Fruit fly (Drosophila melanogaster) whole organism, embryonic: Measurements from ENCODE around the gene CG2909.

Experiments used
- Blimp-1 ChIP-seq: fragments of 200-800 bp; sonication (Bioruptor generic); optimal IDR thresholded peaks from 3 replicates; lab custom pipeline; 2018; ENCODE audit warnings: missing biosample characterization, missing genetic modification characterization, mild to moderate bottlenecking, moderate library complexity, missing genetic modification reagents
- CG11504 ChIP-seq: fragments of 200-800 bp; sonication (Bioruptor generic); optimal IDR thresholded peaks from 3 replicates; lab custom pipeline; 2019; ENCODE audit warnings: missing biosample characterization, mild to moderate bottlenecking, missing genetic modification characterization, moderate library complexity
- CG12104 ChIP-seq: fragments of 200-800 bp; sonication (Bioruptor generic); optimal IDR thresholded peaks from 3 replicates; lab custom pipeline; 2016; ENCODE audit warnings: missing biosample characterization, missing genetic modification characterization
- CG12744 ChIP-seq: fragments of 200-800 bp; sonication (Bioruptor generic); optimal IDR thresholded peaks from 2 replicates; lab custom pipeline; 2016; ENCODE audit warnings: missing biosample characterization, missing genetic modification characterization
- CG15073 ChIP-seq: fragments of 200-800 bp; sonication (Bioruptor generic); optimal IDR thresholded peaks from 2 replicates; lab custom pipeline; 2016; ENCODE audit warnings: missing biosample characterization, missing genetic modification characterization
- CG15601 ChIP-seq: fragments of 200-800 bp; sonication (Bioruptor generic); optimal IDR thresholded peaks from 3 replicates; lab custom pipeline; 2019; ENCODE audit warnings: missing biosample characterization, mild to moderate bottlenecking, missing genetic modification characterization, moderate library complexity
- CG2120 ChIP-seq: fragments of 200-800 bp; sonication (Bioruptor generic); optimal IDR thresholded peaks from 3 replicates; lab custom pipeline; 2016; ENCODE audit warnings: missing biosample characterization, missing genetic modification characterization
- CG2875 ChIP-seq: fragments of 200-800 bp; sonication (Bioruptor generic); optimal IDR thresholded peaks from 2 replicates; lab custom pipeline; 2017; ENCODE audit warnings: missing biosample characterization, mild to moderate bottlenecking, missing genetic modification characterization, missing genetic modification reagents
- CG30403 ChIP-seq: fragments of 200-800 bp; sonication (Bioruptor generic); optimal IDR thresholded peaks from 3 replicates; lab custom pipeline; 2016; ENCODE audit warnings: missing biosample characterization, missing genetic modification characterization
- CG32532 ChIP-seq: fragments of 200-800 bp; sonication (Bioruptor generic); IDR thresholded peaks from 2 replicates; pipeline ENCODE4 v1.3.6; 2022; ENCODE audit warnings: missing biosample characterization, missing genetic modification characterization
- CG4707 ChIP-seq: fragments of 200-800 bp; sonication (Bioruptor generic); optimal IDR thresholded peaks from 2 replicates; lab custom pipeline; 2018; ENCODE audit warnings: missing biosample characterization, mild to moderate bottlenecking, missing genetic modification characterization, moderate library complexity
- CG7556 ChIP-seq: fragments of 200-800 bp; sonication (Bioruptor generic); optimal IDR thresholded peaks from 2 replicates; lab custom pipeline; 2017; ENCODE audit warnings: missing biosample characterization, mild to moderate bottlenecking, missing genetic modification characterization
- CG7963 ChIP-seq: fragments of 200-800 bp; sonication (Bioruptor generic); IDR thresholded peaks from 3 replicates; pipeline ENCODE4 v1.3.6; 2022; ENCODE audit warnings: missing biosample characterization, missing genetic modification characterization; ENCODE audit not compliant: partially characterized antibody
- CG7987 ChIP-seq: fragments of 200-800 bp; sonication (Bioruptor generic); optimal IDR thresholded peaks from 2 replicates; lab custom pipeline; 2018; ENCODE audit warnings: missing biosample characterization, mild to moderate bottlenecking, missing genetic modification characterization, moderate library complexity
- CG8281 ChIP-seq: fragments of 200-800 bp; sonication (Bioruptor generic); optimal IDR thresholded peaks from 2 replicates; lab custom pipeline; 2018; ENCODE audit warnings: missing biosample characterization, mild to moderate bottlenecking, missing genetic modification characterization, moderate library complexity
- CG8388 ChIP-seq: fragments of 200-800 bp; sonication (Bioruptor generic); optimal IDR thresholded peaks from 2 replicates; lab custom pipeline; 2019; ENCODE audit warnings: missing biosample characterization, mild to moderate bottlenecking, missing genetic modification characterization, moderate library complexity
- CG9609 ChIP-seq: fragments of 200-800 bp; sonication (Bioruptor generic); optimal IDR thresholded peaks from 3 replicates; lab custom pipeline; 2016; ENCODE audit warnings: missing biosample characterization, missing genetic modification characterization
- CG9727 ChIP-seq: fragments of 200-800 bp; sonication (Bioruptor generic); optimal IDR thresholded peaks from 3 replicates; lab custom pipeline; 2017; ENCODE audit warnings: missing biosample characterization, mild to moderate bottlenecking, missing genetic modification characterization
- Dip3 ChIP-seq: fragments of 200-800 bp; sonication (Bioruptor generic); optimal IDR thresholded peaks from 3 replicates; lab custom pipeline; 2016; ENCODE audit warnings: missing biosample characterization, missing genetic modification characterization
- Eip74EF ChIP-seq, 2 experiments: fragments of 200-800 bp in 1 of 2; fragments of >200 bp in 1 of 2; sonication (Bioruptor generic) in 1 of 2; optimal IDR thresholded peaks; 2 replicates each; lab custom pipeline; 2017 to 2019; ENCODE audit warnings: missing biosample characterization in 2 of 2, missing genetic modification characterization in 2 of 2, mild to moderate bottlenecking in 1 of 2, moderate library complexity in 1 of 2
- Elba2 ChIP-seq: fragments of 200-800 bp; sonication (Bioruptor generic); optimal IDR thresholded peaks from 3 replicates; lab custom pipeline; 2016; ENCODE audit warnings: missing biosample characterization, missing genetic modification characterization
- Ets65A ChIP-seq: fragments of 200-800 bp; sonication (Bioruptor generic); peaks from one replicate; lab custom pipeline; 2016; ENCODE audit warnings: missing biosample characterization, missing genetic modification characterization
- Hr3 ChIP-seq: fragments of 200-800 bp; sonication (Bioruptor generic); optimal IDR thresholded peaks from 3 replicates; lab custom pipeline; 2016; ENCODE audit warnings: missing biosample characterization, missing genetic modification characterization
- Hr51 ChIP-seq, 2 experiments: fragments of 200-800 bp; sonication (Bioruptor generic); optimal IDR thresholded peaks; 2 replicates in 1 of 2; 3 replicates in 1 of 2; lab custom pipeline; 2016 to 2018; ENCODE audit warnings: missing biosample characterization in 2 of 2, missing genetic modification characterization in 2 of 2, mild to moderate bottlenecking in 1 of 2, moderate library complexity in 1 of 2
- Med ChIP-seq: fragments of 200-800 bp; sonication (Bioruptor generic); peaks from one replicate; lab custom pipeline; 2016; ENCODE audit warnings: missing biosample characterization, missing genetic modification characterization, mild to moderate bottlenecking, inconsistent platforms, moderate library complexity
- Meics ChIP-seq: fragments of 200-800 bp; sonication (Bioruptor generic); optimal IDR thresholded peaks from 2 replicates; lab custom pipeline; 2017; ENCODE audit warnings: missing biosample characterization, mild to moderate bottlenecking, missing genetic modification characterization
- Pdp1 ChIP-seq, 2 experiments: fragments of 200-800 bp; sonication (Bioruptor generic); optimal IDR thresholded peaks; 3 replicates each; lab custom pipeline; 2016; ENCODE audit warnings: missing biosample characterization in 2 of 2, missing genetic modification characterization in 2 of 2, mild to moderate bottlenecking in 1 of 2, moderate library complexity in 1 of 2
- Six4 ChIP-seq: fragments of 200-800 bp; sonication (Bioruptor generic); optimal IDR thresholded peaks from 2 replicates; lab custom pipeline; 2016; ENCODE audit warnings: missing biosample characterization, missing genetic modification characterization
- cad ChIP-seq: fragments of >200 bp; optimal IDR thresholded peaks from 2 replicates; lab custom pipeline; 2017; ENCODE audit warnings: missing biosample characterization, missing genetic modification characterization
- chinmo ChIP-seq: fragments of 200-800 bp; sonication (Bioruptor generic); IDR thresholded peaks from 4 replicates; pipeline ENCODE4 v1.3.6; 2022; ENCODE audit warnings: missing biosample characterization, missing genetic modification characterization; ENCODE audit not compliant: partially characterized antibody
- da ChIP-seq: fragments of 200-800 bp; sonication (Bioruptor generic); optimal IDR thresholded peaks from 2 replicates; lab custom pipeline; 2016; ENCODE audit warnings: missing biosample characterization, missing genetic modification characterization
- dmrt99B ChIP-seq: fragments of 200-800 bp; sonication (Bioruptor generic); optimal IDR thresholded peaks from 2 replicates; lab custom pipeline; 2018; ENCODE audit warnings: missing biosample characterization, mild to moderate bottlenecking, missing genetic modification characterization, moderate library complexity
- dpn ChIP-seq, 2 experiments: fragments of 200-800 bp; sonication (Bioruptor generic); optimal IDR thresholded peaks; 3 replicates each; lab custom pipeline; 2016; ENCODE audit warnings: missing biosample characterization in 2 of 2, missing genetic modification characterization in 2 of 2
- emc ChIP-seq: fragments of 200-800 bp; sonication (Bioruptor generic); optimal IDR thresholded peaks from 2 replicates; lab custom pipeline; 2016; ENCODE audit warnings: missing biosample characterization, missing genetic modification characterization
- fd64A ChIP-seq: fragments of 200-800 bp; sonication (Bioruptor generic); optimal IDR thresholded peaks from 3 replicates; lab custom pipeline; 2018; ENCODE audit warnings: missing biosample characterization, mild to moderate bottlenecking, missing genetic modification characterization
- grau ChIP-seq: fragments of 200-800 bp; optimal IDR thresholded peaks from 3 replicates; lab custom pipeline; 2019; ENCODE audit warnings: missing biosample characterization, mild to moderate bottlenecking, missing genetic modification characterization, moderate library complexity
- gsb-n ChIP-seq: fragments of 200-800 bp; sonication (Bioruptor generic); optimal IDR thresholded peaks from 3 replicates; lab custom pipeline; 2018; ENCODE audit warnings: missing biosample characterization, mild to moderate bottlenecking, missing genetic modification characterization
- h ChIP-seq: fragments of >200 bp; optimal IDR thresholded peaks from 2 replicates; lab custom pipeline; 2017
- kni ChIP-seq: fragments of 200-800 bp; sonication (Bioruptor generic); optimal IDR thresholded peaks from 3 replicates; lab custom pipeline; 2017; ENCODE audit warnings: mild to moderate bottlenecking, missing biosample characterization, missing genetic modification reagents, missing genetic modification characterization
- lilli ChIP-seq: fragments of 200-800 bp; sonication (Bioruptor generic); optimal IDR thresholded peaks from 3 replicates; lab custom pipeline; 2016; ENCODE audit warnings: missing biosample characterization, missing genetic modification characterization
- pfk ChIP-seq: fragments of 200-800 bp; sonication (Bioruptor generic); optimal IDR thresholded peaks from 2 replicates; lab custom pipeline; 2018; ENCODE audit warnings: missing biosample characterization, mild to moderate bottlenecking, missing genetic modification characterization, moderate library complexity
- sens ChIP-seq: fragments of 200-800 bp; sonication (Bioruptor generic); peaks from one replicate; lab custom pipeline; 2016; ENCODE audit warnings: missing biosample characterization, missing genetic modification characterization
- sqz ChIP-seq: fragments of 200-800 bp; sonication (Bioruptor generic); optimal IDR thresholded peaks from 3 replicates; lab custom pipeline; 2018; ENCODE audit warnings: missing biosample characterization, mild to moderate bottlenecking, missing genetic modification characterization
- sug ChIP-seq: fragments of 200-800 bp; optimal IDR thresholded peaks from 2 replicates; lab custom pipeline; 2019; ENCODE audit warnings: missing biosample characterization, mild to moderate bottlenecking, missing genetic modification characterization, moderate library complexity
- tio ChIP-seq: fragments of 200-800 bp; sonication (Bioruptor generic); optimal IDR thresholded peaks from 2 replicates; lab custom pipeline; 2017; ENCODE audit warnings: missing biosample characterization, missing genetic modification characterization, inconsistent platforms

The CG2909 gene

dm6 chrX:10320425-10320978 is 5.8 kb upstream of the CG2909 start (continued):
- TF ChIP-seq CG2875 (GFP tag; lab: Kevin White, UChicago) (peak; percentile 21), CG7987 (GFP tag; lab: Kevin White, UChicago) (no peak), gsb-n (tag; lab: Kevin White, UChicago) (peak; percentile 1), Blimp-1 (GFP tag; lab: Kevin White, UChicago) (peak; percentile 32), CG4707 (GFP tag; lab: Kevin White, UChicago) (peak; percentile 35), Pdp1 (GFP tag; optimal IDR thresholded peaks at IDR 0.05; lab: Kevin White, UChicago) (no peak), CG7963 (GFP tag; lab: Robert Waterston, UW) (no peak), Six4 (GFP tag; lab: Kevin White, UChicago) (no peak), CG15601 (tag; lab: Kevin White, UChicago) (peak; percentile 35), CG30403 (GFP tag; lab: Kevin White, UChicago) (peak; percentile 30), CG11504 (tag; lab: Kevin White, UChicago) (peak; percentile 50), CG12744 (no peak), CG15073 (GFP tag; lab: Kevin White, UChicago) (no peak), Elba2 (GFP tag; lab: Kevin White, UChicago) (no peak), CG7556 (GFP tag; lab: Kevin White, UChicago) (peak; percentile 26), kni (peak; percentile 19)

- TF ChIP-seq Pdp1 (GFP tag; optimal IDR thresholded peaks at IDR 0.05; lab: Kevin White, UChicago) (peak in 1 of 2 experiments; percentile 12), chinmo (GFP tag; lab: Robert Waterston, UW) (0 out of 4 replicates have a peak, but pooled peaks have one; percentile 6), sug (tag; lab: Kevin White, UChicago) (peak; percentile 23), pfk (GFP tag; lab: Kevin White, UChicago) (no peak), sens (GFP tag; lab: Kevin White, UChicago) (peak; percentile 18), Med (GFP tag; lab: Kevin White, UChicago) (peak; percentile 62), Eip74EF (GFP tag; optimal IDR thresholded peaks at IDR 0.05; lab: Kevin White, UChicago) (no peak)
Measured at dm6 chrX:10322292-10322691, 4.0 kb upstream of the CG2909 start.

dm6 chrX:10324836-10325566 is 1.3 kb upstream of the CG2909 start:
- TF ChIP-seq dmrt99B (tag; lab: Kevin White, UChicago) (peak; percentile 35), dpn (GFP tag; optimal IDR thresholded peaks at IDR 0.05; lab: Kevin White, UChicago) (peak in 1 of 2 experiments; percentile 18), chinmo (GFP tag; lab: Robert Waterston, UW) (0 out of 4 replicates have a peak, but pooled peaks have one; percentile 31), Hr51 (GFP tag; optimal IDR thresholded peaks at IDR 0.05; lab: Kevin White, UChicago) (peak in 1 of 2 experiments; percentile 16), sqz (peak; percentile 24), CG8388 (GFP tag; lab: Kevin White, UChicago) (peak; percentile 30), CG8281 (tag; lab: Kevin White, UChicago) (no peak), grau (peak; percentile 6), cad (GFP tag; lab: Kevin White, UChicago) (no peak), CG2120 (no peak), CG9609 (no peak), Ets65A (GFP tag; lab: Kevin White, UChicago) (peak; percentile 51), h (lab: Kevin White, UChicago) (no peak), lilli (GFP tag; lab: Kevin White, UChicago) (peak; percentile 5), CG12104 (GFP tag; lab: Kevin White, UChicago) (peak; percentile 34), Meics (GFP tag; lab: Kevin White, UChicago) (peak; percentile 14), CG7556 (GFP tag; lab: Kevin White, UChicago) (peak; percentile 55), CG32532 (GFP tag; lab: Robert Waterston, UW) (no peak), da (GFP tag; lab: Kevin White, UChicago) (no peak), Dip3 (GFP tag; lab: Kevin White, UChicago) (peak; percentile 5), fd64A (GFP tag; lab: Kevin White, UChicago) (no peak), emc (GFP tag; lab: Kevin White, UChicago) (no peak), CG9727 (GFP tag; lab: Kevin White, UChicago) (peak; percentile 25), tio (GFP tag; lab: Kevin White, UChicago) (peak; percentile 23), Hr3 (peak; percentile 6)
